Fruit fly (Drosophila melanogaster): ENCODE measurements around the gene CG31140.

CG31140 gene

DNA sequence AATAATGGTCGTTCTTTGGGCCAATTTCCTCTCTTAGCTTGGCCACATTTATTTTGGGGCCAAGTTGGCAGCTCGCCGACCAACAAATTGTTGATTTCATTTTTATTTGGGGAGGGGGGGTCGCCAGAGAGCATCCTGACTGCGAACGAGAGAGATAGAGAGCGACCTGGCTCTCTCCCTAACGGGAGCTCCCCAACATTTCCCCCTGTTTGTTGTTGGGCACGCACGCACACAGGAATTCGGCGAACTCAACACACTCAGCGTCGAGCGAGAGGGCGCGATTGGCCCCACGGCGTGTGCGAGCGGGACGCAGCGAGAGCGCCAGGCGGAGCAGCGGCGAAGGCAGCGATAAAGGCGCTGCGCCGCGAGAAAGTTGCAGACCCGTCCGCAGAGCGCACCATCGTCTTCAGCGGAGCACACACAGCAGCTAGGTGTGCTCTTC lies at the start of gene CG31140 (continued):
- TF ChIP-seq sc (optimal IDR thresholded peaks at IDR 0.05) (no peak), sc (GFP tag; optimal IDR thresholded peaks at IDR 0.05) (no peak), sisA (GFP tag; IDR thresholded peaks at IDR 0.05) (no peak), ara (GFP tag; IDR thresholded peaks at IDR 0.05) (no peak), Fer1 (GFP tag; optimal IDR thresholded peaks at IDR 0.05) (peak; percentile 67), Jarid2 (GFP tag; optimal IDR thresholded peaks at IDR 0.05) (peak; percentile 2), ato (GFP tag; IDR thresholded peaks at IDR 0.05; ENCODE audit: partially characterized antibody) (no peak), CG4820 (GFP tag; optimal IDR thresholded peaks at IDR 0.05) (no peak), CG10321 (GFP tag; IDR thresholded peaks at IDR 0.05) (peak; percentile 70), Blimp-1 (GFP tag; optimal IDR thresholded peaks at IDR 0.05) (no peak), CG4424 (GFP tag; optimal IDR thresholded peaks at IDR 0.05) (no peak), HmgZ (tag; optimal IDR thresholded peaks at IDR 0.05) (no peak), zen (tag; optimal IDR thresholded peaks at IDR 0.05) (no peak), CG16815 (GFP tag; optimal IDR thresholded peaks at IDR 0.05) (no peak), CG8359 (GFP tag; optimal IDR thresholded peaks at IDR 0.05; ENCODE audit: borderline replicate concordance) (no peak), crp (GFP tag; optimal IDR thresholded peaks at IDR 0.05) (no peak), CG10565 (GFP tag; optimal IDR thresholded peaks at IDR 0.05) (no peak), lov (optimal IDR thresholded peaks at IDR 0.05) (no peak), lov (GFP tag; IDR thresholded peaks at IDR 0.05) (no peak), sim (GFP tag; IDR thresholded peaks at IDR 0.05) (0 out of 2 replicates have a peak, but pooled peaks have one; percentile 27), CG17912 (GFP tag; optimal IDR thresholded peaks at IDR 0.05) (no peak), CHES-1-like (GFP tag; optimal IDR thresholded peaks at IDR 0.05) (no peak), HHEX (GFP tag; optimal IDR thresholded peaks at IDR 0.05) (no peak), Antp (GFP tag; optimal IDR thresholded peaks at IDR 0.05) (no peak), Taf1 (GFP tag; IDR thresholded peaks at IDR 0.05) (no peak), vvl (GFP tag; IDR thresholded peaks at IDR 0.05) (no peak), CG6683 (GFP tag; optimal IDR thresholded peaks at IDR 0.05) (no peak), h (optimal IDR thresholded peaks at IDR 0.05) (no peak), MESR4 (GFP tag; optimal IDR thresholded peaks at IDR 0.05) (peak; percentile 12), CG15601 (tag; optimal IDR thresholded peaks at IDR 0.05) (no peak), MBD-R2 (GFP tag; IDR thresholded peaks at IDR 0.05) (no peak), HLH3B (GFP tag; IDR thresholded peaks at IDR 0.05) (no peak), Myb (GFP tag; optimal IDR thresholded peaks at IDR 0.05) (no peak), CG16813 (GFP tag; IDR thresholded peaks at IDR 0.05; ENCODE audit: partially characterized antibody) (0 out of 3 replicates have a peak, but pooled peaks have one; percentile 21), CG13424 (tag; optimal IDR thresholded peaks at IDR 0.05) (no peak), CG12104 (GFP tag; optimal IDR thresholded peaks at IDR 0.05) (no peak), CG7963 (GFP tag; IDR thresholded peaks at IDR 0.05; ENCODE audit: partially characterized antibody) (no peak), fd3F (GFP tag; optimal IDR thresholded peaks at IDR 0.05) (no peak), CG12299 (tag; optimal IDR thresholded peaks at IDR 0.05) (no peak), CG7839 (tag; optimal IDR thresholded peaks at IDR 0.05) (no peak), Drgx (GFP tag; IDR thresholded peaks at IDR 0.05) (0 out of 2 replicates have a peak, but pooled peaks have one; percentile 14), so (GFP tag; IDR thresholded peaks at IDR 0.05) (no peak), CG15514 (GFP tag; optimal IDR thresholded peaks at IDR 0.05) (no peak), CG12744 (GFP tag; optimal IDR thresholded peaks at IDR 0.05) (no peak), HmgD (GFP tag; optimal IDR thresholded peaks at IDR 0.05) (no peak), CG17568 (GFP tag; optimal IDR thresholded peaks at IDR 0.05) (no peak), br (optimal IDR thresholded peaks at IDR 0.05) (no peak), lbe (GFP tag; optimal IDR thresholded peaks at IDR 0.05) (no peak), H2.0 (GFP tag; IDR thresholded peaks at IDR 0.05) (no peak), gro (GFP tag; optimal IDR thresholded peaks at IDR 0.05) (no peak), CG14014 (GFP tag; IDR thresholded peaks at IDR 0.05) (no peak), unpg (GFP tag; optimal IDR thresholded peaks at IDR 0.05) (no peak)

Measured in whole organism, embryonic.